Worm (Caenorhabditis elegans) whole organism, L1 larva: ENCODE measurements around the gene hnd-1.

Source experiments
- C04F5.9 ChIP-seq: sonication (generic microtip); optimal IDR thresholded peaks from 2 replicates; lab custom pipeline; 2016; ENCODE audit warnings: missing genetic modification characterization, missing compliant biosample characterization
- C16A3.4 ChIP-seq: fragments of 150-350 bp; optimal IDR thresholded peaks from 2 replicates; lab custom pipeline; 2014; ENCODE audit warnings: missing biosample characterization, missing genetic modification characterization
- F16B12.6 ChIP-seq: fragments of 150-350 bp; optimal IDR thresholded peaks from 2 replicates; lab custom pipeline; 2014; ENCODE audit warnings: missing biosample characterization, missing genetic modification characterization
- Y116A8C.19 ChIP-seq: sonication (generic microtip); optimal IDR thresholded peaks from 2 replicates; lab custom pipeline; 2016; ENCODE audit warnings: missing compliant biosample characterization, missing genetic modification characterization, borderline replicate concordance
- alr-1 ChIP-seq: fragments of 200-800 bp; sonication (Bioruptor generic); optimal IDR thresholded peaks from 2 replicates; lab custom pipeline; 2018; ENCODE audit warnings: borderline replicate concordance, mild to moderate bottlenecking, missing genetic modification characterization, missing compliant biosample characterization
- aly-2 ChIP-seq: fragments of 150-350 bp; optimal IDR thresholded peaks from 2 replicates; lab custom pipeline; 2014; ENCODE audit warnings: missing biosample characterization, missing genetic modification characterization
- ama-1 ChIP-seq: fragments of 150-350 bp; optimal IDR thresholded peaks from 2 replicates; lab custom pipeline; 2014
- blmp-1 ChIP-seq: fragments of 150-350 bp; optimal IDR thresholded peaks from 2 replicates; lab custom pipeline; 2014; ENCODE audit warnings: missing biosample characterization, missing genetic modification characterization
- ceh-63 ChIP-seq: fragments of 200-800 bp; sonication (Bioruptor generic); optimal IDR thresholded peaks from 2 replicates; lab custom pipeline; 2018; ENCODE audit warnings: mild to moderate bottlenecking, missing genetic modification characterization, missing compliant biosample characterization
- ceh-8 ChIP-seq: fragments of 200-800 bp; sonication (Bioruptor generic); optimal IDR thresholded peaks from 2 replicates; lab custom pipeline; 2018; ENCODE audit warnings: mild to moderate bottlenecking, missing genetic modification characterization, moderate library complexity, missing compliant biosample characterization
- ceh-88 ChIP-seq: fragments of 200-800 bp; sonication (Bioruptor generic); IDR thresholded peaks from 2 replicates; pipeline ENCODE4 v1.3.6; 2022; ENCODE audit warnings: missing genetic modification characterization, missing compliant biosample characterization
- ces-1 ChIP-seq: fragments of 150-350 bp; optimal IDR thresholded peaks from 2 replicates; lab custom pipeline; 2014; ENCODE audit warnings: missing biosample characterization, missing genetic modification reagents, missing genetic modification characterization
- dpl-1 ChIP-seq, 3 experiments: fragments of 150-350 bp in 2 of 3; sonication (generic microtip) in 1 of 3; optimal IDR thresholded peaks; 2 replicates each; lab custom pipeline; 2014 to 2017; ENCODE audit warnings: missing biosample characterization in 3 of 3, missing genetic modification characterization in 3 of 3, missing genetic modification reagents in 3 of 3
- dsc-1 ChIP-seq: sonication (generic microtip); optimal IDR thresholded peaks from 2 replicates; lab custom pipeline; 2016; ENCODE audit warnings: mild to moderate bottlenecking, missing genetic modification characterization, missing compliant biosample characterization
- efl-1 ChIP-seq, 4 experiments: fragments of 150-350 bp; optimal IDR thresholded peaks in 3 of 4; peaks in 1 of 4; 1 replicate in 1 of 4; 2 replicates in 3 of 4; lab custom pipeline; 2014; ENCODE audit warnings: missing biosample characterization in 2 of 4, missing genetic modification characterization in 2 of 4, missing genetic modification reagents in 2 of 4
- efl-3 ChIP-seq: fragments of 200-800 bp; sonication (Bioruptor generic); optimal IDR thresholded peaks from 2 replicates; lab custom pipeline; 2018; ENCODE audit warnings: mild to moderate bottlenecking, missing genetic modification characterization, missing compliant biosample characterization
- egl-27 ChIP-seq, 2 experiments: fragments of 150-350 bp in 1 of 2; sonication (generic microtip); optimal IDR thresholded peaks; 3 replicates each; lab custom pipeline; 2017 to 2018; ENCODE audit warnings: missing biosample characterization in 2 of 2, missing genetic modification characterization in 2 of 2, missing genetic modification reagents in 2 of 2
- ets-5 ChIP-seq: fragments of 200-800 bp; sonication (Bioruptor generic); IDR thresholded peaks from 2 replicates; pipeline ENCODE4 v1.3.6; 2022; ENCODE audit warnings: missing genetic modification characterization, missing compliant biosample characterization
- fkh-10 ChIP-seq: sonication (generic microtip); optimal IDR thresholded peaks from 2 replicates; lab custom pipeline; 2017; ENCODE audit warnings: missing biosample characterization, missing genetic modification reagents, missing genetic modification characterization
- fkh-8 ChIP-seq: sonication (generic microtip); optimal IDR thresholded peaks from 2 replicates; lab custom pipeline; 2016; ENCODE audit warnings: mild to moderate bottlenecking, missing genetic modification characterization, missing compliant biosample characterization
- fos-1 ChIP-seq: fragments of 150-350 bp; optimal IDR thresholded peaks from 2 replicates; lab custom pipeline; 2014; ENCODE audit warnings: missing biosample characterization, missing genetic modification characterization
- hlh-17 ChIP-seq: fragments of 200-800 bp; sonication (Bioruptor generic); optimal IDR thresholded peaks from 2 replicates; lab custom pipeline; 2018; ENCODE audit warnings: missing genetic modification characterization, mild to moderate bottlenecking, missing compliant biosample characterization, moderate library complexity, borderline replicate concordance
- hlh-4 ChIP-seq: sonication (generic microtip); optimal IDR thresholded peaks from 2 replicates; lab custom pipeline; 2016; ENCODE audit warnings: mild to moderate bottlenecking, missing genetic modification characterization, missing compliant biosample characterization
- irx-1 ChIP-seq: sonication (generic microtip); optimal IDR thresholded peaks from 2 replicates; lab custom pipeline; 2016; ENCODE audit warnings: missing genetic modification characterization, missing compliant biosample characterization
- jun-1 ChIP-seq: fragments of 150-350 bp; optimal IDR thresholded peaks from 2 replicates; lab custom pipeline; 2014; ENCODE audit warnings: missing biosample characterization, missing genetic modification reagents, missing genetic modification characterization
- lin-13 ChIP-seq: fragments of 150-350 bp; optimal IDR thresholded peaks from 2 replicates; lab custom pipeline; 2014; ENCODE audit warnings: missing biosample characterization, missing genetic modification reagents, missing genetic modification characterization
- lin-15B ChIP-seq: fragments of 150-350 bp; sonication (generic microtip); optimal IDR thresholded peaks from 3 replicates; lab custom pipeline; 2014; ENCODE audit warnings: missing biosample characterization, missing genetic modification characterization
- lin-35 ChIP-seq, 2 experiments: fragments of 150-350 bp; optimal IDR thresholded peaks; 2 replicates each; lab custom pipeline; 2014; ENCODE audit warnings: missing biosample characterization in 2 of 2, missing genetic modification characterization in 2 of 2, missing genetic modification reagents in 2 of 2
- lir-3 ChIP-seq: sonication (generic microtip); optimal IDR thresholded peaks from 2 replicates; lab custom pipeline; 2016; ENCODE audit warnings: mild to moderate bottlenecking, missing genetic modification characterization, moderate library complexity, missing compliant biosample characterization; ENCODE audit not compliant: poor library complexity
- mab-9 ChIP-seq: fragments of 200-800 bp; sonication (Bioruptor generic); IDR thresholded peaks from 2 replicates; pipeline ENCODE4 v1.3.6; 2022; ENCODE audit warnings: missing genetic modification reagents, missing genetic modification characterization, missing compliant biosample characterization
- mep-1 ChIP-seq: fragments of 150-350 bp; optimal IDR thresholded peaks from 2 replicates; lab custom pipeline; 2014; ENCODE audit warnings: missing biosample characterization, missing genetic modification characterization
- nhr-237 ChIP-seq: fragments of 150-350 bp; optimal IDR thresholded peaks from 2 replicates; lab custom pipeline; 2014; ENCODE audit warnings: missing biosample characterization, missing genetic modification characterization
- nhr-28 ChIP-seq: fragments of 150-350 bp; optimal IDR thresholded peaks from 2 replicates; lab custom pipeline; 2014; ENCODE audit warnings: missing biosample characterization, missing genetic modification characterization
- nhr-47 ChIP-seq: sonication (generic microtip); optimal IDR thresholded peaks from 2 replicates; lab custom pipeline; 2016; ENCODE audit warnings: mild to moderate bottlenecking, missing genetic modification characterization, moderate library complexity, missing compliant biosample characterization
- nhr-76 ChIP-seq: sonication (generic microtip); optimal IDR thresholded peaks from 2 replicates; lab custom pipeline; 2017; ENCODE audit warnings: missing biosample characterization, missing genetic modification characterization
- nhr-77 ChIP-seq: fragments of 150-350 bp; optimal IDR thresholded peaks from 2 replicates; lab custom pipeline; 2014; ENCODE audit warnings: missing biosample characterization, missing genetic modification characterization
- nhr-84 ChIP-seq: sonication (generic microtip); optimal IDR thresholded peaks from 2 replicates; lab custom pipeline; 2017; ENCODE audit warnings: missing biosample characterization, missing genetic modification characterization
- nhr-90 ChIP-seq: sonication (generic microtip); optimal IDR thresholded peaks from 2 replicates; lab custom pipeline; 2016; ENCODE audit warnings: mild to moderate bottlenecking, missing genetic modification characterization, missing compliant biosample characterization; ENCODE audit not compliant: poor library complexity
- pax-3 ChIP-seq: fragments of 200-800 bp; sonication (Bioruptor generic); optimal IDR thresholded peaks from 2 replicates; lab custom pipeline; 2018; ENCODE audit warnings: mild to moderate bottlenecking, missing genetic modification characterization, moderate library complexity, missing compliant biosample characterization
- pqm-1 ChIP-seq: sonication (generic microtip); optimal IDR thresholded peaks from 3 replicates; lab custom pipeline; 2017; ENCODE audit warnings: missing biosample characterization, missing genetic modification characterization
- snu-23 ChIP-seq: sonication (generic microtip); optimal IDR thresholded peaks from 2 replicates; lab custom pipeline; 2016; ENCODE audit warnings: missing genetic modification characterization, missing compliant biosample characterization
- sptf-1 ChIP-seq: fragments of 150-350 bp; optimal IDR thresholded peaks from 2 replicates; lab custom pipeline; 2014; ENCODE audit warnings: missing biosample characterization, missing genetic modification characterization
- sup-37 ChIP-seq: fragments of 200-800 bp; sonication (Bioruptor generic); optimal IDR thresholded peaks from 2 replicates; lab custom pipeline; 2018; ENCODE audit warnings: mild to moderate bottlenecking, missing genetic modification characterization, missing compliant biosample characterization
- tbx-2 ChIP-seq: sonication (generic microtip); optimal IDR thresholded peaks from 2 replicates; lab custom pipeline; 2016; ENCODE audit warnings: missing genetic modification characterization, missing compliant biosample characterization
- unc-86 ChIP-seq: sonication (generic microtip); optimal IDR thresholded peaks from 2 replicates; lab custom pipeline; 2016; ENCODE audit warnings: missing genetic modification characterization, missing compliant biosample characterization
- vab-15 ChIP-seq: sonication (generic microtip); optimal IDR thresholded peaks from 2 replicates; lab custom pipeline; 2017; ENCODE audit warnings: missing genotype, mild to moderate bottlenecking, missing genetic modification characterization, missing compliant biosample characterization
- xbp-1 ChIP-seq: sonication (generic microtip); optimal IDR thresholded peaks from 2 replicates; lab custom pipeline; 2016; ENCODE audit warnings: missing genetic modification characterization, missing compliant biosample characterization
- zag-1 ChIP-seq: fragments of 150-350 bp; optimal IDR thresholded peaks from 2 replicates; lab custom pipeline; 2014; ENCODE audit warnings: missing biosample characterization, missing genetic modification characterization
- ztf-11 ChIP-seq, 2 experiments: sonication (generic microtip); optimal IDR thresholded peaks; 2 replicates each; lab custom pipeline; 2016 to 2017; ENCODE audit warnings: missing genetic modification characterization in 2 of 2, missing biosample characterization in 1 of 2, missing compliant biosample characterization in 1 of 2
- ztf-4 ChIP-seq: fragments of 150-350 bp; optimal IDR thresholded peaks from 2 replicates; lab custom pipeline; 2014; ENCODE audit warnings: missing biosample characterization, missing genetic modification characterization

hnd-1 gene

ce11 chrX:11650751-11651150 lies 33.6 kb upstream of the hnd-1 start, which contains the start of gene cutl-11:
cutl-11 (minus strand) TSS chrX:11650851.
- TF ChIP-seq lin-35 (GFP tag; optimal IDR thresholded peaks at IDR 0.05; lab: Kevin White, UChicago) (no peak), Y116A8C.19 (tag; lab: Kevin White, UChicago) (no peak), ceh-8 (GFP tag; lab: Kevin White, UChicago) (no peak), F16B12.6 (tag; lab: Kevin White, UChicago) (no peak), C04F5.9 (tag; lab: Kevin White, UChicago) (no peak), lir-3 (tag; lab: Kevin White, UChicago) (no peak), ztf-4 (tag; lab: Kevin White, UChicago) (no peak), ces-1 (no peak), ztf-11 (tag; optimal IDR thresholded peaks at IDR 0.05; lab: Kevin White, UChicago) (no peak), lin-15B (no peak), nhr-237 (tag; lab: Kevin White, UChicago) (no peak), pax-3 (tag; lab: Kevin White, UChicago) (no peak)

ce11 chrX:11656519-11657006 lies 27.8 kb upstream of the hnd-1 start, which contains the start of gene T04F8.2:
T04F8.2 (minus strand) TSS chrX:11656569.
- TF ChIP-seq sptf-1 (no peak), unc-86 (no peak), efl-3 (no peak), dpl-1 (GFP tag; optimal IDR thresholded peaks at IDR 0.05; lab: Kevin White, UChicago) (peak; percentile 6 to 40 (median 11)), Y116A8C.19 (tag; lab: Kevin White, UChicago) (no peak), sup-37 (no peak), vab-15 (tag; lab: Kevin White, UChicago) (peak; percentile 94), nhr-28 (tag; lab: Kevin White, UChicago) (no peak), alr-1 (tag; lab: Kevin White, UChicago) (no peak), ceh-88 (GFP tag; lab: Robert Waterston, UW) (no peak), C16A3.4 (tag; lab: Kevin White, UChicago) (peak; percentile 88), ama-1 (lab: Kevin White, UChicago) (no peak), fos-1 (peak; percentile 30), nhr-76 (tag; lab: Kevin White, UChicago) (no peak), dsc-1 (peak; percentile 57), jun-1 (tag; lab: Kevin White, UChicago) (peak; percentile 51), aly-2 (tag; lab: Kevin White, UChicago) (no peak), irx-1 (tag; lab: Kevin White, UChicago) (no peak), efl-1 (optimal IDR thresholded peaks at IDR 0.05; lab: Kevin White, UChicago) (peak; percentile 43 to 49), efl-1 (GFP tag; optimal IDR thresholded peaks at IDR 0.05 in 1 of 2; lab: Kevin White, UChicago) (peak in 1 of 2 experiments; percentile 35), mab-9 (GFP tag; lab: Robert Waterston, UW) (no peak), ets-5 (GFP tag; lab: Robert Waterston, UW) (no peak), fkh-8 (tag; lab: Kevin White, UChicago) (peak; percentile 34), hlh-17 (no peak), nhr-77 (tag; lab: Kevin White, UChicago) (peak; percentile 32), lin-13 (no peak), hlh-4 (tag; lab: Kevin White, UChicago) (no peak), fkh-10 (no peak), snu-23 (GFP tag; lab: Kevin White, UChicago) (peak; percentile 76), nhr-84 (tag; lab: Kevin White, UChicago) (no peak), nhr-47 (tag; lab: Kevin White, UChicago) (peak; percentile 66), ces-1 (no peak), tbx-2 (tag; lab: Kevin White, UChicago) (peak; percentile 65), ceh-8 (GFP tag; lab: Kevin White, UChicago) (no peak), pqm-1 (no peak), zag-1 (tag; lab: Kevin White, UChicago) (no peak), xbp-1 (peak; percentile 55), egl-27 (tag; optimal IDR thresholded peaks at IDR 0.05; lab: Kevin White, UChicago) (no peak), mep-1 (peak; percentile 85), blmp-1 (tag; lab: Kevin White, UChicago) (peak; percentile 64), C04F5.9 (tag; lab: Kevin White, UChicago) (no peak), ceh-63 (GFP tag; lab: Kevin White, UChicago) (no peak), nhr-90 (tag; lab: Kevin White, UChicago) (peak; percentile 24)
